Fruit fly (Drosophila melanogaster) whole organism, embryonic: Measurements from ENCODE around the gene CG18810.

ENCODE experiments used
- B-H1 ChIP-seq: fragments of 200-800 bp; sonication (Bioruptor generic); IDR thresholded peaks from 3 replicates; pipeline ENCODE4 v1.3.6; 2022; ENCODE audit warnings: missing biosample characterization, missing genetic modification characterization
- BEAF-32 ChIP-seq: fragments of 200-800 bp; sonication (Bioruptor generic); optimal IDR thresholded peaks from 3 replicates; lab custom pipeline; 2017; ENCODE audit warnings: missing biosample characterization, missing genetic modification characterization, mild to moderate bottlenecking, moderate library complexity, missing genetic modification reagents
- CG10654 ChIP-seq: fragments of 200-800 bp; sonication (Bioruptor generic); optimal IDR thresholded peaks from 2 replicates; lab custom pipeline; 2016; ENCODE audit warnings: missing biosample characterization, missing genetic modification characterization
- CG11247 ChIP-seq: fragments of 200-800 bp; sonication (Bioruptor generic); IDR thresholded peaks from 2 replicates; pipeline ENCODE4 v1.3.6; 2022; ENCODE audit warnings: missing biosample characterization, missing genetic modification characterization
- CG14441 ChIP-seq: fragments of 200-800 bp; sonication (Bioruptor generic); IDR thresholded peaks from 2 replicates; pipeline ENCODE4 v1.3.6; 2022; ENCODE audit warnings: missing biosample characterization, missing genetic modification characterization
- CG15601 ChIP-seq: fragments of 200-800 bp; sonication (Bioruptor generic); optimal IDR thresholded peaks from 3 replicates; lab custom pipeline; 2019; ENCODE audit warnings: missing biosample characterization, mild to moderate bottlenecking, missing genetic modification characterization, moderate library complexity
- CG1603 ChIP-seq: fragments of 200-800 bp; sonication (Bioruptor generic); optimal IDR thresholded peaks from 2 replicates; lab custom pipeline; 2019; ENCODE audit warnings: missing biosample characterization, mild to moderate bottlenecking, missing genetic modification characterization, moderate library complexity
- CG17829 ChIP-seq: fragments of 200-800 bp; optimal IDR thresholded peaks from 2 replicates; lab custom pipeline; 2019; ENCODE audit warnings: missing biosample characterization, mild to moderate bottlenecking, missing genetic modification characterization, moderate library complexity
- CG18599 ChIP-seq: fragments of 200-800 bp; sonication (Bioruptor generic); optimal IDR thresholded peaks from 3 replicates; lab custom pipeline; 2017; ENCODE audit warnings: missing biosample characterization, missing genetic modification characterization, mild to moderate bottlenecking, moderate library complexity, missing genetic modification reagents
- CG2712 ChIP-seq: fragments of 200-800 bp; optimal IDR thresholded peaks from 3 replicates; lab custom pipeline; 2019; ENCODE audit warnings: missing biosample characterization, mild to moderate bottlenecking, missing genetic modification characterization, moderate library complexity
- CG30403 ChIP-seq: fragments of 200-800 bp; sonication (Bioruptor generic); optimal IDR thresholded peaks from 3 replicates; lab custom pipeline; 2016; ENCODE audit warnings: missing biosample characterization, missing genetic modification characterization
- CG3065 ChIP-seq: fragments of 200-800 bp; sonication (Bioruptor generic); optimal IDR thresholded peaks from 2 replicates; lab custom pipeline; 2016; ENCODE audit warnings: missing biosample characterization, missing genetic modification characterization
- CG31365 ChIP-seq: fragments of 200-800 bp; sonication (Bioruptor generic); optimal IDR thresholded peaks from 2 replicates; lab custom pipeline; 2018; ENCODE audit warnings: missing biosample characterization, mild to moderate bottlenecking, missing genetic modification characterization
- CG33213 ChIP-seq: fragments of 200-800 bp; sonication (Bioruptor generic); optimal IDR thresholded peaks from 3 replicates; lab custom pipeline; 2016; ENCODE audit warnings: missing biosample characterization, missing genetic modification characterization
- CG3407 ChIP-seq: fragments of 200-800 bp; sonication (Bioruptor generic); optimal IDR thresholded peaks from 2 replicates; lab custom pipeline; 2018; ENCODE audit warnings: missing biosample characterization, mild to moderate bottlenecking, missing genetic modification characterization
- CG34422 ChIP-seq: fragments of 200-800 bp; sonication (Bioruptor generic); IDR thresholded peaks from 3 replicates; pipeline ENCODE4 v1.3.6; 2022; ENCODE audit warnings: missing biosample characterization, missing genetic modification characterization
- CG4404 ChIP-seq: fragments of 200-800 bp; sonication (Bioruptor generic); IDR thresholded peaks from 2 replicates; pipeline ENCODE4 v1.3.6; 2022; ENCODE audit warnings: missing biosample characterization, missing genetic modification characterization
- CG4424 ChIP-seq: fragments of 200-800 bp; sonication (Bioruptor generic); optimal IDR thresholded peaks from 3 replicates; lab custom pipeline; 2016; ENCODE audit warnings: missing biosample characterization, missing genetic modification characterization
- CG6654 ChIP-seq: fragments of 200-800 bp; sonication (Bioruptor generic); optimal IDR thresholded peaks from 2 replicates; lab custom pipeline; 2017; ENCODE audit warnings: missing biosample characterization, mild to moderate bottlenecking, missing genetic modification characterization
- CG6791 ChIP-seq: fragments of 200-800 bp; sonication (Bioruptor generic); IDR thresholded peaks from 3 replicates; pipeline ENCODE4 v1.3.6; 2022; ENCODE audit warnings: missing biosample characterization, missing genetic modification characterization; ENCODE audit not compliant: partially characterized antibody
- CG7745 ChIP-seq: fragments of 200-800 bp; sonication (Bioruptor generic); optimal IDR thresholded peaks from 2 replicates; lab custom pipeline; 2018; ENCODE audit warnings: missing biosample characterization, mild to moderate bottlenecking, missing genetic modification characterization, moderate library complexity
- CG7786 ChIP-seq: fragments of 200-800 bp; sonication (Bioruptor generic); optimal IDR thresholded peaks from 2 replicates; lab custom pipeline; 2016; ENCODE audit warnings: missing biosample characterization, missing genetic modification characterization
- CG7987 ChIP-seq: fragments of 200-800 bp; sonication (Bioruptor generic); optimal IDR thresholded peaks from 2 replicates; lab custom pipeline; 2018; ENCODE audit warnings: missing biosample characterization, mild to moderate bottlenecking, missing genetic modification characterization, moderate library complexity
- CG8388 ChIP-seq: fragments of 200-800 bp; sonication (Bioruptor generic); optimal IDR thresholded peaks from 2 replicates; lab custom pipeline; 2019; ENCODE audit warnings: missing biosample characterization, mild to moderate bottlenecking, missing genetic modification characterization, moderate library complexity
- CG9215 ChIP-seq: fragments of 200-800 bp; sonication (Bioruptor generic); IDR thresholded peaks from 2 replicates; pipeline ENCODE4 v1.3.6; 2022; ENCODE audit warnings: missing biosample characterization, missing genetic modification characterization
- Dek ChIP-seq: fragments of 200-800 bp; sonication (Bioruptor generic); optimal IDR thresholded peaks from 3 replicates; lab custom pipeline; 2019; ENCODE audit warnings: missing biosample characterization, mild to moderate bottlenecking, missing genetic modification characterization, moderate library complexity
- Dip2 ChIP-seq: fragments of 200-800 bp; sonication (Bioruptor generic); IDR thresholded peaks from 2 replicates; pipeline ENCODE4 v1.3.6; 2022; ENCODE audit warnings: missing biosample characterization, missing genetic modification characterization
- Drgx ChIP-seq: fragments of 200-800 bp; sonication (Bioruptor generic); IDR thresholded peaks from 2 replicates; pipeline ENCODE4 v1.3.6; 2022; ENCODE audit warnings: missing biosample characterization, missing genetic modification characterization
- Ets97D ChIP-seq: fragments of 200-800 bp; sonication (Bioruptor generic); optimal IDR thresholded peaks from 3 replicates; lab custom pipeline; 2016; ENCODE audit warnings: missing biosample characterization, missing genetic modification characterization
- Fer3 ChIP-seq: fragments of 200-800 bp; sonication (Bioruptor generic); optimal IDR thresholded peaks from 2 replicates; lab custom pipeline; 2018; ENCODE audit warnings: missing biosample characterization, mild to moderate bottlenecking, missing genetic modification characterization, moderate library complexity
- Gug ChIP-seq: fragments of 200-800 bp; sonication (Bioruptor generic); IDR thresholded peaks from 4 replicates; pipeline ENCODE4 v1.3.6; 2022; ENCODE audit warnings: missing biosample characterization, missing genetic modification characterization
- H15 ChIP-seq: fragments of 200-800 bp; sonication (Bioruptor generic); IDR thresholded peaks from 3 replicates; pipeline ENCODE4 v1.3.6; 2022; ENCODE audit warnings: missing biosample characterization, missing genetic modification characterization
- H2.0 ChIP-seq: fragments of 200-800 bp; sonication (Bioruptor generic); IDR thresholded peaks from 2 replicates; pipeline ENCODE4 v1.3.6; 2022; ENCODE audit warnings: missing biosample characterization, missing genetic modification characterization
- HmgZ ChIP-seq: fragments of 200-800 bp; sonication (Bioruptor generic); optimal IDR thresholded peaks from 2 replicates; lab custom pipeline; 2018; ENCODE audit warnings: missing biosample characterization, mild to moderate bottlenecking, missing genetic modification characterization
- Hr39 ChIP-seq: fragments of >200 bp; optimal IDR thresholded peaks from 2 replicates; lab custom pipeline; 2017
- Jarid2 ChIP-seq: fragments of 200-800 bp; sonication (Bioruptor generic); optimal IDR thresholded peaks from 3 replicates; lab custom pipeline; 2017; ENCODE audit warnings: mild to moderate bottlenecking, missing biosample characterization, missing genetic modification reagents, missing genetic modification characterization
- Max ChIP-seq: fragments of 200-800 bp; sonication (Bioruptor generic); optimal IDR thresholded peaks from 2 replicates; lab custom pipeline; 2016; ENCODE audit warnings: missing biosample characterization, mild to moderate bottlenecking, missing genetic modification characterization
- NFAT ChIP-seq: fragments of 200-800 bp; sonication (Bioruptor generic); IDR thresholded peaks from 2 replicates; pipeline ENCODE4 v1.3.6; 2022; ENCODE audit warnings: missing biosample characterization, missing genetic modification characterization
- ase ChIP-seq: fragments of 200-800 bp; sonication (Bioruptor generic); IDR thresholded peaks from 3 replicates; pipeline ENCODE4 v1.3.6; 2022; ENCODE audit warnings: missing biosample characterization, missing genetic modification characterization
- ci ChIP-seq: fragments of 200-800 bp; sonication (Bioruptor generic); IDR thresholded peaks from 3 replicates; pipeline ENCODE4 v1.3.6; 2022; ENCODE audit warnings: missing biosample characterization, missing genetic modification characterization
- croc ChIP-seq: fragments of 200-800 bp; sonication (Bioruptor generic); conservative IDR thresholded peaks from 3 replicates; pipeline ENCODE4 v1.3.6; 2022; ENCODE audit warnings: missing biosample characterization, missing genetic modification characterization
- fru ChIP-seq: fragments of >200 bp; optimal IDR thresholded peaks from 2 replicates; lab custom pipeline; 2017
- jing ChIP-seq: fragments of 200-800 bp; sonication (Bioruptor generic); optimal IDR thresholded peaks from 2 replicates; lab custom pipeline; 2018; ENCODE audit warnings: missing biosample characterization, mild to moderate bottlenecking, missing genetic modification characterization
- ken ChIP-seq: fragments of 200-800 bp; sonication (Bioruptor generic); IDR thresholded peaks from 3 replicates; pipeline ENCODE4 v1.3.6; 2022; ENCODE audit warnings: missing biosample characterization, missing genetic modification characterization
- oc ChIP-seq: fragments of 200-800 bp; sonication (Bioruptor generic); optimal IDR thresholded peaks from 2 replicates; lab custom pipeline; 2018; ENCODE audit warnings: missing biosample characterization, mild to moderate bottlenecking, missing genetic modification characterization, moderate library complexity
- ro ChIP-seq: fragments of 200-800 bp; sonication (Bioruptor generic); IDR thresholded peaks from 2 replicates; pipeline ENCODE4 v1.3.6; 2022; ENCODE audit warnings: missing biosample characterization, missing genetic modification characterization
- row ChIP-seq: fragments of 200-800 bp; sonication (Bioruptor generic); IDR thresholded peaks from 3 replicates; pipeline ENCODE4 v1.3.6; 2022; ENCODE audit warnings: missing biosample characterization, missing genetic modification characterization
- sr ChIP-seq: fragments of 200-800 bp; sonication (Bioruptor generic); IDR thresholded peaks from 3 replicates; pipeline ENCODE4 v1.3.6; 2022; ENCODE audit warnings: missing biosample characterization, missing genetic modification characterization
- toy ChIP-seq: fragments of 200-800 bp; sonication (Bioruptor generic); IDR thresholded peaks from 2 replicates; pipeline ENCODE4 v1.3.6; 2022; ENCODE audit warnings: missing biosample characterization, missing genetic modification characterization
- trh ChIP-seq: fragments of 200-800 bp; sonication (Bioruptor generic); optimal IDR thresholded peaks from 2 replicates; lab custom pipeline; 2016; ENCODE audit warnings: missing biosample characterization, missing genetic modification characterization
- z ChIP-seq: fragments of 200-800 bp; sonication (Bioruptor generic); IDR thresholded peaks from 3 replicates; pipeline ENCODE4 v1.3.6; 2022; ENCODE audit warnings: missing biosample characterization, missing genetic modification characterization
- zen ChIP-seq: fragments of 200-800 bp; sonication (Bioruptor generic); optimal IDR thresholded peaks from 3 replicates; lab custom pipeline; 2018; ENCODE audit warnings: missing biosample characterization, mild to moderate bottlenecking, missing genetic modification characterization, moderate library complexity

The CG18810 gene

dm6 chr2L:20656110-20656509, 7.4 kb downstream of the CG18810 start, which contains the start of the genes brun and CG2614 (continued):
- TF ChIP-seq CG9215 (GFP tag; lab: Robert Waterston, UW) = peak; percentile 97
- TF ChIP-seq ken (GFP tag; lab: Robert Waterston, UW) = peak; percentile 81; the same call in 2 of the 3 replicates
- TF ChIP-seq Hr39 (lab: Kevin White, UChicago) = no peak
- no peak for TF ChIP-seq CG4424 (GFP tag; lab: Kevin White, UChicago)
- peak; percentile 31 for TF ChIP-seq trh (GFP tag; lab: Kevin White, UChicago)
- no peak for TF ChIP-seq CG15601 (tag; lab: Kevin White, UChicago)
- TF ChIP-seq row (GFP tag; lab: Robert Waterston, UW) = peak; percentile 96
- no peak for TF ChIP-seq Dip2
- peak; percentile 65 for TF ChIP-seq CG33213 (GFP tag; lab: Kevin White, UChicago)
- TF ChIP-seq CG17829 (tag; lab: Kevin White, UChicago) = peak; percentile 73
- peak; percentile 85 for TF ChIP-seq CG30403
- no peak for TF ChIP-seq fru
- no peak for TF ChIP-seq CG6654 (GFP tag; lab: Kevin White, UChicago)
- TF ChIP-seq HmgZ = peak; percentile 62
- TF ChIP-seq Dek = no peak
- TF ChIP-seq BEAF-32 (GFP tag; lab: Kevin White, UChicago) = peak; percentile 96
- no peak for TF ChIP-seq CG1603 (tag; lab: Kevin White, UChicago)
- TF ChIP-seq Jarid2 (GFP tag; lab: Kevin White, UChicago) = no peak
- TF ChIP-seq CG7987 (GFP tag; lab: Kevin White, UChicago) = no peak
- TF ChIP-seq Ets97D (GFP tag; lab: Kevin White, UChicago) = peak; percentile 83
- TF ChIP-seq Max = peak; percentile 88
- TF ChIP-seq CG11247 (GFP tag; lab: Robert Waterston, UW) = peak; percentile 71
- TF ChIP-seq CG2712 (tag; lab: Kevin White, UChicago) = peak; percentile 82
- TF ChIP-seq CG7786 (GFP tag; lab: Kevin White, UChicago) = peak; percentile 65
- TF ChIP-seq NFAT (GFP tag; lab: Robert Waterston, UW) = 0 out of 2 replicates have a peak, but pooled peaks have one; percentile 26
- TF ChIP-seq CG10654 (GFP tag; lab: Kevin White, UChicago) = peak; percentile 53
- no peak for TF ChIP-seq CG3407 (GFP tag; lab: Kevin White, UChicago)
- peak; percentile 74; the same call in 2 of the 3 replicates for TF ChIP-seq ci (GFP tag; lab: Robert Waterston, UW)
- TF ChIP-seq CG31365 (tag; lab: Kevin White, UChicago) = no peak
- TF ChIP-seq CG14441 (GFP tag; lab: Robert Waterston, UW) = peak; percentile 74
- TF ChIP-seq ro (GFP tag; lab: Robert Waterston, UW) = peak; percentile 41; the same call in 1 of the 2 replicates
- no peak for TF ChIP-seq sr (GFP tag; lab: Robert Waterston, UW)
- TF ChIP-seq CG4404 (GFP tag; lab: Robert Waterston, UW) = peak; percentile 83
- TF ChIP-seq oc (tag; lab: Kevin White, UChicago) = no peak
- TF ChIP-seq z = no peak
- TF ChIP-seq CG8388 = no peak
- TF ChIP-seq croc (GFP tag; lab: Robert Waterston, UW) = no peak; the same call in 2 of the 3 replicates
- peak; percentile 78; the same call in 3 of the 4 replicates for TF ChIP-seq Gug (GFP tag; lab: Robert Waterston, UW)
- TF ChIP-seq toy (GFP tag; lab: Robert Waterston, UW) = no peak
- TF ChIP-seq Fer3 = no peak
- TF ChIP-seq CG6791 (GFP tag; lab: Robert Waterston, UW) = peak; percentile 78
- TF ChIP-seq H15 (GFP tag; lab: Robert Waterston, UW) = peak; percentile 60; the same call in 2 of the 3 replicates
- TF ChIP-seq H2.0 = peak; percentile 62; the same call in 1 of the 2 replicates
- no peak for TF ChIP-seq jing (GFP tag; lab: Kevin White, UChicago)
- peak; percentile 36 for TF ChIP-seq zen (tag; lab: Kevin White, UChicago)
- TF ChIP-seq Drgx (GFP tag; lab: Robert Waterston, UW) = no peak
- peak; percentile 63 for TF ChIP-seq B-H1 (GFP tag; lab: Robert Waterston, UW)
- TF ChIP-seq ase = peak; percentile 46; the same call in 1 of the 3 replicates
- peak; percentile 86; the same call in 2 of the 3 replicates for TF ChIP-seq CG34422 (GFP tag; lab: Robert Waterston, UW)
- TF ChIP-seq CG7745 (tag; lab: Kevin White, UChicago) = no peak
- TF ChIP-seq CG3065 (GFP tag; lab: Kevin White, UChicago) = peak; percentile 14
- no peak for TF ChIP-seq CG18599 (GFP tag; lab: Kevin White, UChicago)
